Worm (Caenorhabditis elegans) whole organism, early embryonic: ENCODE measurements around the gene C24D10.2.

Experiments used
- B0310.2 ChIP-seq: sonication (generic microtip); optimal IDR thresholded peaks from 2 replicates; lab custom pipeline; 2016; ENCODE audit warnings: mild to moderate bottlenecking, missing genetic modification characterization, missing compliant biosample characterization
- F13C5.2 ChIP-seq: sonication (generic microtip); optimal IDR thresholded peaks from 2 replicates; lab custom pipeline; 2017; ENCODE audit warnings: mild to moderate bottlenecking, missing genetic modification characterization, inconsistent platforms, missing compliant biosample characterization
- aly-1 ChIP-seq: sonication (generic microtip); optimal IDR thresholded peaks from 2 replicates; lab custom pipeline; 2016; ENCODE audit warnings: missing genetic modification characterization, missing compliant biosample characterization
- ama-1 ChIP-seq: fragments of 150-350 bp; optimal IDR thresholded peaks from 2 replicates; lab custom pipeline; 2014
- ceh-13 ChIP-seq: fragments of 200-800 bp; sonication (Bioruptor generic); optimal IDR thresholded peaks from 2 replicates; lab custom pipeline; 2018; ENCODE audit warnings: mild to moderate bottlenecking, missing genetic modification characterization, missing compliant biosample characterization
- ceh-36 ChIP-seq: sonication (generic microtip); optimal IDR thresholded peaks from 2 replicates; lab custom pipeline; 2016; ENCODE audit warnings: missing genetic modification characterization, inconsistent platforms, missing compliant biosample characterization
- ets-7 ChIP-seq: sonication (generic microtip); optimal IDR thresholded peaks from 2 replicates; lab custom pipeline; 2016; ENCODE audit warnings: missing genotype, missing genetic modification characterization, missing compliant biosample characterization
- flt-1 ChIP-seq: fragments of 200-800 bp; sonication (Bioruptor generic); IDR thresholded peaks from 2 replicates; pipeline ENCODE4 v1.3.6; 2022; ENCODE audit warnings: missing genetic modification characterization, missing compliant biosample characterization
- hmbx-1 ChIP-seq: sonication (generic microtip); optimal IDR thresholded peaks from 2 replicates; lab custom pipeline; 2016; ENCODE audit warnings: mild to moderate bottlenecking, missing genetic modification characterization, missing compliant biosample characterization
- hmg-4 ChIP-seq: fragments of 200-800 bp; sonication (Bioruptor generic); optimal IDR thresholded peaks from 2 replicates; lab custom pipeline; 2018; ENCODE audit warnings: mild to moderate bottlenecking, missing genetic modification characterization, missing compliant biosample characterization
- hnd-1 ChIP-seq: sonication (generic microtip); optimal IDR thresholded peaks from 2 replicates; lab custom pipeline; 2016; ENCODE audit warnings: missing genetic modification characterization, missing compliant biosample characterization
- pes-1 ChIP-seq: fragments of 200-800 bp; sonication (Bioruptor generic); IDR thresholded peaks from 2 replicates; pipeline ENCODE4 v1.3.6; 2022; ENCODE audit warnings: missing genetic modification reagents, missing genetic modification characterization, missing compliant biosample characterization
- scrt-1 ChIP-seq: fragments of 200-800 bp; sonication (Bioruptor generic); IDR thresholded peaks from 2 replicates; pipeline ENCODE4 v1.3.6; 2022; ENCODE audit warnings: missing genetic modification characterization, missing compliant biosample characterization
- sea-1 ChIP-seq: fragments of 200-800 bp; sonication (Bioruptor generic); conservative IDR thresholded peaks from 2 replicates; pipeline ENCODE4 v1.3.6; 2022; ENCODE audit warnings: missing genetic modification characterization, missing compliant biosample characterization
- tbx-11 ChIP-seq: fragments of 200-800 bp; sonication (Bioruptor generic); IDR thresholded peaks from 2 replicates; pipeline ENCODE4 v1.3.6; 2022; ENCODE audit warnings: missing genetic modification characterization, missing compliant biosample characterization
- tbx-37 ChIP-seq: fragments of 200-800 bp; sonication (Bioruptor generic); conservative IDR thresholded peaks from 2 replicates; pipeline ENCODE4 v1.3.6; 2022; ENCODE audit warnings: missing genetic modification reagents, missing genetic modification characterization, missing compliant biosample characterization
- tra-4 ChIP-seq: sonication (generic microtip); optimal IDR thresholded peaks from 2 replicates; lab custom pipeline; 2017; ENCODE audit warnings: missing genetic modification characterization, missing compliant biosample characterization

Gene C24D10.2

DNA sequence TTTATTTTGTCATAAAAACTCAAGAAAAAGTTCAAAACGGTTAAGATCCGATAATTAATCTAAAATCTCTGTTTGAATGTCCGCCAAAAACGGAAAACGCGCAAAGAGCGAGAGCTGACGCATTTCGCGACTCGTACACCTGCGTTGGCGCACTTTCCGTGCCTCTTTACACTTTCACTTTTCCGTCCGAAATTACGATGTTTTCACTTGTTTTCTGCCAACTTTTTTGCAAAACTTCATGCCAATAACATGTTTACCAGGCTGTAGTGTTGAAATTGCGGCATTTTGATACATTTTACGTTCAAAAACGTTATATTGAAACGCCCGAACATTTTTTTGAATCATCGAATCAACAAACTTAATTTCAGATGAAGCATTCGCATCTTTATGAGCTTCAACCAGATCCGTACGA is 20.6 kb downstream of the C24D10.2 start, which contains the start of gene W03F8.4:
Gene W03F8.4, plus strand, starts transcription at position 369 of the 412 bp plus-strand sequence.
- peak; percentile 92 for TF ChIP-seq ama-1
- no peak for TF ChIP-seq ets-7 (tag; lab: Kevin White, UChicago)
- peak; percentile 49 for TF ChIP-seq hmg-4 (GFP tag; lab: Kevin White, UChicago)
- peak; percentile 63; the same call in 1 of the 2 replicates for TF ChIP-seq tbx-11 (GFP tag; lab: Robert Waterston, UW)
- peak; percentile 73 for TF ChIP-seq F13C5.2 (tag; lab: Kevin White, UChicago)
- peak; percentile 70 for TF ChIP-seq pes-1 (GFP tag; lab: Robert Waterston, UW)
- 0 out of 2 replicates have a peak, but pooled peaks have one; percentile 30 for TF ChIP-seq scrt-1 (GFP tag; lab: Robert Waterston, UW)
- TF ChIP-seq hmbx-1, result peak; percentile 50
- peak; percentile 53 for TF ChIP-seq B0310.2 (tag; lab: Kevin White, UChicago)
- peak; percentile 62; the same call in 1 of the 2 replicates for TF ChIP-seq flt-1
- TF ChIP-seq hnd-1 (tag; lab: Kevin White, UChicago), result no peak
- TF ChIP-seq tra-4 (tag; lab: Kevin White, UChicago), result peak; percentile 4
- no peak for TF ChIP-seq aly-1 (tag; lab: Kevin White, UChicago)
- peak; percentile 67; the same call in 1 of the 2 replicates for TF ChIP-seq sea-1
- TF ChIP-seq ceh-36, result peak; percentile 54
- TF ChIP-seq tbx-37 (GFP tag; lab: Robert Waterston, UW), result no peak; the same call in 1 of the 2 replicates

DNA sequence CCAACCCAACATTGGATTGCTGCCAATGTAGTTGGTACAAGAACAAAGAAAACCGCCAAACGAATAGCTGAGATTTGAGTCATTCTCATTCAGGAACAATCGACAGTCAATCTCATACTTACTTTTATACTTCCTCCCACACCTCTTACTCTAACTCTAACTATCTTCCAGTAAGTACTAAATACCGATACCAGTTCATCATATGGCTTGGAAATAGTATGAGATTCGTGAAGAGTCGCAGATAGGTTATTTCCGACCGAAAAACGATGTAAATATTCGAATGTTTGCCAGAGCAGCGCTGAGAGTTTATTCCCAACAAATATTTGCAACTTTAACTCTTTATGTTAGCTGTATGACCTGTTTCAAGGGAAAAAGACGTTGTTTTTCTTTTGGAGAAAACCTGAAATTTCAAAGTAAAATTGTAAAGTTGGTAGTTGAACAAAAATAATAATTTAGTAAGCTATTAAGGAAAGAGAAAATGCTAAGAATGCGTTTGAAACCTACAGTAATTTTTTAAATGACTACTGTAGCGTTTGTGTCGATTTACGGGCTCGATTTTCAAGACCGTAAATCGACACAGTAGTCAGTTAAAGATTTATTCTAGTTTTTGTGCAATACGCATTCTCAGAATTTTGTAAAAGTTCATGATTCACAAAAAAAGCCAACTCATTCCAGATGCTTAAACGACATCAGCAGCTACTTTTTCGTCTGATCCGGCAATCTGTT is 23.5 kb downstream of the C24D10.2 start, which contains the start of the genes W03F8.6 and mtrf-1L:
Gene W03F8.6, minus strand, starts transcription at position 101 of the 726 bp plus-strand sequence.
Gene mtrf-1L, plus strand, starts transcription at position 676 of the 726 bp plus-strand sequence.
- TF ChIP-seq ets-7 (tag; lab: Kevin White, UChicago), result no peak
- no peak for TF ChIP-seq F13C5.2 (tag; lab: Kevin White, UChicago)
- no peak for TF ChIP-seq flt-1
- TF ChIP-seq ceh-36, result no peak
- TF ChIP-seq tra-4 (tag; lab: Kevin White, UChicago), result no peak
- TF ChIP-seq hmbx-1, result no peak
- TF ChIP-seq ceh-13, result no peak
- no peak for TF ChIP-seq ama-1
- TF ChIP-seq B0310.2 (tag; lab: Kevin White, UChicago), result no peak
- TF ChIP-seq aly-1 (tag; lab: Kevin White, UChicago), result no peak
- no peak for TF ChIP-seq hnd-1 (tag; lab: Kevin White, UChicago)
- TF ChIP-seq tbx-11 (GFP tag; lab: Robert Waterston, UW), result no peak
- TF ChIP-seq tbx-37 (GFP tag; lab: Robert Waterston, UW), result no peak

DNA sequence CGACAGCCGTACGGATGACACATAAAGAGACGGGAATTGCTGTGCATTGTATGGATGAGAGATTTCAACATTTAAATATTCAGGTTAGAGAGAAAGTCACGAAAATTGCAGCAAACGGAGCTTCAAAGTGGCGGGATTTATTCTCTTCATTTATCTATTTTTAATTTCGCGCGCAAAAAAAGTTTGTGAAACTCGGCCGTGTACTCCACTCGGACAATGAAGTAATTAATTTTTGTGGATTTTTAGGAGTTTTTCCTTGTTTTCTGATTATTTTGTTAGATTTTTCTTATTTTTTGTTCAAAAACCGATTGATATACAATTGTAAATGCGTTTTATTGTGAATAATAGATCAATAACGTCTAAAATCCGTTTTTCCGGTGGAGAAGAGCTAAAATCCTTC is 24.9 kb downstream of the C24D10.2 start:
- TF ChIP-seq hnd-1 (tag; lab: Kevin White, UChicago) (no peak), sea-1 (no peak), hmbx-1 (no peak), F13C5.2 (tag; lab: Kevin White, UChicago) (no peak), flt-1 (no peak), B0310.2 (tag; lab: Kevin White, UChicago) (no peak), tbx-37 (GFP tag; lab: Robert Waterston, UW) (no peak), aly-1 (tag; lab: Kevin White, UChicago) (no peak), ceh-36 (no peak), tra-4 (tag; lab: Kevin White, UChicago) (no peak), ets-7 (tag; lab: Kevin White, UChicago) (no peak), ama-1 (no peak), hmg-4 (GFP tag; lab: Kevin White, UChicago) (no peak), tbx-11 (GFP tag; lab: Robert Waterston, UW) (no peak), ceh-13 (no peak), pes-1 (GFP tag; lab: Robert Waterston, UW) (no peak)

DNA sequence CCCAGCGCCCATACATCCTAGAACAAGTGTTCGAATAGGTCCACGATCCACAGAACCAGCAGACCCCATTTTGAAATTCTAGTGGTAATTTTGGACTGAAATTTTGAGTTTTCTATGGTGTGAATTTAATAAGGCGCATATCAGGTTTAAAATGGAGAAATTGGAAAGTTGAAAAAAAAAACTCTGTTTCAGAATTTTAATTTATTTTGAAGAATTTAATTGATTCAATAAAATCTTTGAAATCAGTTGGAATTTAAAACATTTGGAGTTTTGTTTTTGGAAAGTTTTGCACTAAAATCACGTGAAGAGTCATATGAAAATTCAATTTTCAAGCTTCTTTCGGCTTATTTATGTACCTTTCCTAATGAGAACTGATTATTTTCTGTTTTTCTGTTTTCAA is 32.4 kb downstream of the C24D10.2 start, which contains the start of gene gpa-18:
Gene gpa-18, minus strand, starts transcription at position 101 of the 400 bp plus-strand sequence.
- TF ChIP-seq ama-1 (no peak), ceh-13 (no peak)

DNA sequence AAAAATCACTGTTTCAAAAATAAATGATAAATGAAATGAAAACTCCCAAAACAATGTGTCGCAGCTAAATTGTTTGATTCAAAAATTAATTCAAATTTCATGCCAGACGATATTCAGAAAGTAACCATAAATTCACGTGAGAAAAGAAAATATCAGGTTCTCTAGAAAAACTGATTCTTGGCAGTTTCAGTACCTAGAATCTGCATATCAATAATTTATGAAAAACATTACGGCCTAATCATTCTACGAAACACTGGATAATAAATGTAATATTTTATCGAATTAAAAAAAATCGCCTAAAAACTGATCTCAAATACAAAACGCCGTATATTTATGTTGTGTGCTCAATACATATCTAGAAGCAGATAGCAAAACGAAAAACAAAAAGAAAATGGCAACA is 37.7 kb downstream of the C24D10.2 start:
- TF ChIP-seq B0310.2 (tag; lab: Kevin White, UChicago) (no peak), hmg-4 (GFP tag; lab: Kevin White, UChicago) (no peak), ceh-36 (no peak), pes-1 (GFP tag; lab: Robert Waterston, UW) (no peak), hmbx-1 (no peak), tbx-37 (GFP tag; lab: Robert Waterston, UW) (no peak), F13C5.2 (tag; lab: Kevin White, UChicago) (no peak), ets-7 (tag; lab: Kevin White, UChicago) (no peak), flt-1 (no peak), hnd-1 (tag; lab: Kevin White, UChicago) (no peak), sea-1 (no peak), ceh-13 (no peak), tbx-11 (GFP tag; lab: Robert Waterston, UW) (no peak), aly-1 (tag; lab: Kevin White, UChicago) (no peak), scrt-1 (GFP tag; lab: Robert Waterston, UW) (no peak), ama-1 (no peak), tra-4 (tag; lab: Kevin White, UChicago) (no peak)

DNA sequence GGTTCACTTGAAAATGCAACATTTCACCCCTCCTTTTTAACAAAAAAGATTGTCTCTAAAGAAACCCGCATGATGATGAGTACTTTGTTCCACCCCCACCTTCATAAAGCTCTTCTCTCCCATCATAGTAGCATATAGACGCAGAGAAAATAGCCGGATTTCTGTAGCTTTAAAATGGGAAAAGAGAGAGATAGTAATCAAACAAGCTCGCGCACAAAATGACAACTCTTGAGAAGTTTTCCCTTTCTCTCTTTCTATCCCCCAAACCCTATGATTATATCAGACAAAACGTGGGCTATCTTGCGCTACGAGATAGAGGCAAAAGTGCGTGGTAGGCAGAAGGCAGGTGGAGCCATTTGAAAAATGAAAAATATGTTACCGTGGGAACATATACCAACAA is 39.4 kb downstream of the C24D10.2 start:
- no peak for TF ChIP-seq tra-4 (tag; lab: Kevin White, UChicago)
- TF ChIP-seq F13C5.2 (tag; lab: Kevin White, UChicago), result no peak
- TF ChIP-seq sea-1, result no peak
- no peak for TF ChIP-seq hmg-4 (GFP tag; lab: Kevin White, UChicago)
- TF ChIP-seq tbx-11 (GFP tag; lab: Robert Waterston, UW), result no peak
- TF ChIP-seq tbx-37 (GFP tag; lab: Robert Waterston, UW), result no peak
- TF ChIP-seq ceh-13, result no peak
- no peak for TF ChIP-seq ama-1
- TF ChIP-seq aly-1 (tag; lab: Kevin White, UChicago), result no peak
- TF ChIP-seq scrt-1 (GFP tag; lab: Robert Waterston, UW), result no peak
- TF ChIP-seq pes-1 (GFP tag; lab: Robert Waterston, UW), result no peak

DNA sequence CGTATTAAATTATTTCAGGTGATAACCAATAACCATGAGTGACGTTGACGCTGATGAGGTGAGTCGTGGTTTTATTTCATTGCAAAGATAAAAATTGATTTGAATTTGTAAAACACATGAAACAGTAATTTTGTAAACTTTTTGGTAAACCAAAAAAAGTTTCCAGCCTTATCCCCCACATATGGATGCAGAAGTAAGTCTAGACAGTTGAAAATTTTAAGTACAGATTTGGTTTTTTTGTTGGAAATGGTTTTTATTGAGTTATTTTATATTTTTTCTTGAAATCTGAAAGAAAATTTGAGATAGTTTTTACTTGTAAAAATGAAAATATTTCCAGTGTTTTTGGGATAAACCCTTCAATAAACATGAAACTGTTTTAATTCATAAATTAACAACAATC is 41.4 kb downstream of the C24D10.2 start, which contains the start of gene tni-4:
Gene tni-4, plus strand, starts transcription at position 19 of the 400 bp plus-strand sequence.
- TF ChIP-seq hnd-1 (tag; lab: Kevin White, UChicago) (no peak), aly-1 (tag; lab: Kevin White, UChicago) (no peak), pes-1 (GFP tag; lab: Robert Waterston, UW) (no peak), ets-7 (tag; lab: Kevin White, UChicago) (no peak), sea-1 (no peak), ceh-13 (no peak)
